Worm (Caenorhabditis elegans) whole organism, L4 larva: Measurements from ENCODE around the gene byn-1.

Experiments
- F10B5.3 ChIP-seq: sonication (generic microtip); optimal IDR thresholded peaks from 2 replicates; lab custom pipeline; 2016; ENCODE audit warnings: mild to moderate bottlenecking, missing genetic modification characterization, missing compliant biosample characterization
- F37D6.2 ChIP-seq: sonication (generic microtip); optimal IDR thresholded peaks from 2 replicates; lab custom pipeline; 2016; ENCODE audit warnings: mild to moderate bottlenecking, missing genetic modification characterization, missing compliant biosample characterization
- F49E8.2 ChIP-seq: sonication (generic microtip); optimal IDR thresholded peaks from 2 replicates; lab custom pipeline; 2016; ENCODE audit warnings: missing compliant biosample characterization, mild to moderate bottlenecking, missing genetic modification characterization, borderline replicate concordance
- T20F7.1 ChIP-seq: fragments of 200-800 bp; sonication (Bioruptor generic); optimal IDR thresholded peaks from 2 replicates; lab custom pipeline; 2018; ENCODE audit warnings: mild to moderate bottlenecking, missing genetic modification characterization, missing compliant biosample characterization
- ZK337.2 ChIP-seq: fragments of 200-800 bp; sonication (Bioruptor generic); IDR thresholded peaks from 2 replicates; pipeline ENCODE4 v1.3.6; 2022; ENCODE audit warnings: missing genetic modification reagents, missing genetic modification characterization, missing compliant biosample characterization
- aha-1 ChIP-seq: fragments of 150-350 bp; peaks from one replicate; lab custom pipeline; 2014; ENCODE audit warnings: missing biosample characterization, missing genetic modification characterization
- aly-2 ChIP-seq: sonication (generic microtip); optimal IDR thresholded peaks from 2 replicates; lab custom pipeline; 2018; ENCODE audit warnings: missing biosample characterization, missing genetic modification characterization
- attf-4 ChIP-seq: sonication (generic microtip); optimal IDR thresholded peaks from 3 replicates; lab custom pipeline; 2017; ENCODE audit warnings: missing biosample characterization, missing genetic modification characterization
- ceh-20 ChIP-seq: fragments of 200-800 bp; sonication (Bioruptor generic); IDR thresholded peaks from 2 replicates; pipeline ENCODE4 v1.3.6; 2022; ENCODE audit warnings: missing genetic modification reagents, missing genetic modification characterization, missing compliant biosample characterization
- ceh-44 ChIP-seq: fragments of 200-800 bp; sonication (Bioruptor generic); IDR thresholded peaks from 2 replicates; pipeline ENCODE4 v1.3.6; 2022; ENCODE audit warnings: missing genetic modification reagents, missing genetic modification characterization, missing compliant biosample characterization
- ceh-82 ChIP-seq: sonication (generic microtip); optimal IDR thresholded peaks from 2 replicates; lab custom pipeline; 2017; ENCODE audit warnings: missing biosample characterization, missing genetic modification characterization
- cey-2 ChIP-seq: sonication (generic microtip); optimal IDR thresholded peaks from 3 replicates; lab custom pipeline; 2017; ENCODE audit warnings: missing genetic modification characterization, mild to moderate bottlenecking, missing compliant biosample characterization, antibody characterized with exemption, borderline replicate concordance; ENCODE audit not compliant: insufficient read depth
- ctbp-1 ChIP-seq: fragments of 200-800 bp; sonication (Bioruptor generic); IDR thresholded peaks from 2 replicates; pipeline ENCODE4 v1.3.6; 2022; ENCODE audit warnings: missing genetic modification reagents, missing genetic modification characterization, missing compliant biosample characterization
- daf-16 ChIP-seq, 3 experiments: sonication (generic microtip); optimal IDR thresholded peaks; 2 replicates each; lab custom pipeline; 2016 to 2017; ENCODE audit warnings: missing genetic modification characterization in 3 of 3, missing genetic modification reagents in 3 of 3, mild to moderate bottlenecking in 2 of 3, missing compliant biosample characterization in 2 of 3, missing biosample characterization in 1 of 3, moderate library complexity in 1 of 3
- dmd-6 ChIP-seq: fragments of 200-800 bp; sonication (Bioruptor generic); IDR thresholded peaks from 2 replicates; pipeline ENCODE4 v1.3.6; 2022; ENCODE audit warnings: missing genetic modification reagents, missing genetic modification characterization, missing compliant biosample characterization
- dpl-1 ChIP-seq: fragments of 150-350 bp; optimal IDR thresholded peaks from 2 replicates; lab custom pipeline; 2014; ENCODE audit warnings: missing biosample characterization, missing genetic modification reagents, missing genetic modification characterization
- duxl-1 ChIP-seq: sonication (generic microtip); optimal IDR thresholded peaks from 2 replicates; lab custom pipeline; 2016; ENCODE audit warnings: mild to moderate bottlenecking, missing genetic modification characterization, moderate library complexity, missing compliant biosample characterization; ENCODE audit not compliant: poor library complexity
- dve-1 ChIP-seq: sonication (generic microtip); optimal IDR thresholded peaks from 2 replicates; lab custom pipeline; 2017; ENCODE audit warnings: antibody characterized with exemption, mild to moderate bottlenecking, missing genetic modification characterization, missing compliant biosample characterization; ENCODE audit not compliant: insufficient read depth
- fkh-10 ChIP-seq: fragments of 150-350 bp; optimal IDR thresholded peaks from 2 replicates; lab custom pipeline; 2014; ENCODE audit warnings: missing biosample characterization, missing genetic modification reagents, missing genetic modification characterization
- fos-1 ChIP-seq: fragments of 150-350 bp; optimal IDR thresholded peaks from 2 replicates; lab custom pipeline; 2014; ENCODE audit warnings: missing biosample characterization, missing genetic modification characterization
- gei-8 ChIP-seq: fragments of 200-800 bp; sonication (Bioruptor generic); optimal IDR thresholded peaks from 2 replicates; lab custom pipeline; 2018; ENCODE audit warnings: mild to moderate bottlenecking, missing genetic modification characterization, missing compliant biosample characterization
- hif-1 ChIP-seq, 2 experiments: sonication (generic microtip); optimal IDR thresholded peaks; 2 replicates each; lab custom pipeline; 2016 to 2017; ENCODE audit warnings: missing compliant biosample characterization in 2 of 2, missing genetic modification characterization in 2 of 2, missing genetic modification reagents in 2 of 2, missing genotype in 2 of 2, mild to moderate bottlenecking in 1 of 2
- hlh-11 ChIP-seq: fragments of 200-800 bp; sonication (Bioruptor generic); optimal IDR thresholded peaks from 2 replicates; lab custom pipeline; 2018; ENCODE audit warnings: mild to moderate bottlenecking, missing genetic modification characterization, missing compliant biosample characterization
- hlh-30 ChIP-seq: sonication (generic microtip); optimal IDR thresholded peaks from 2 replicates; lab custom pipeline; 2017; ENCODE audit warnings: antibody characterized with exemption, mild to moderate bottlenecking, missing genetic modification characterization, missing compliant biosample characterization; ENCODE audit not compliant: insufficient read depth
- hmg-1.1 ChIP-seq: fragments of 200-800 bp; sonication (Bioruptor generic); IDR thresholded peaks from 2 replicates; pipeline ENCODE4 v1.3.6; 2022; ENCODE audit warnings: missing genetic modification reagents, missing genetic modification characterization, missing compliant biosample characterization
- lin-1 ChIP-seq: fragments of 200-800 bp; sonication (Bioruptor generic); IDR thresholded peaks from 2 replicates; pipeline ENCODE4 v1.3.6; 2022; ENCODE audit warnings: missing genetic modification reagents, missing genetic modification characterization, missing compliant biosample characterization
- lin-15B ChIP-seq: fragments of 150-350 bp; sonication (generic microtip); optimal IDR thresholded peaks from 3 replicates; lab custom pipeline; 2014; ENCODE audit warnings: missing biosample characterization, missing genetic modification characterization
- lir-3 ChIP-seq: sonication (generic microtip); optimal IDR thresholded peaks from 2 replicates; lab custom pipeline; 2016; ENCODE audit warnings: mild to moderate bottlenecking, missing genetic modification characterization, missing compliant biosample characterization
- lsy-2 ChIP-seq, 2 experiments: fragments of 150-350 bp in 1 of 2; sonication (generic microtip) in 1 of 2; optimal IDR thresholded peaks; 2 replicates each; lab custom pipeline; 2014 to 2017; ENCODE audit warnings: missing biosample characterization in 2 of 2, missing genetic modification characterization in 2 of 2
- mdl-1 ChIP-seq, 2 experiments: fragments of 150-350 bp in 1 of 2; sonication (generic microtip) in 1 of 2; optimal IDR thresholded peaks; 2 replicates each; lab custom pipeline; 2014 to 2017; ENCODE audit warnings: missing biosample characterization in 2 of 2, missing genetic modification characterization in 2 of 2
- mdt-29 ChIP-seq: fragments of 200-800 bp; sonication (Bioruptor generic); IDR thresholded peaks from 2 replicates; pipeline ENCODE4 v1.3.6; 2022; ENCODE audit warnings: missing genetic modification reagents, missing genetic modification characterization, missing compliant biosample characterization
- mep-1 ChIP-seq: fragments of 150-350 bp; sonication (generic microtip); optimal IDR thresholded peaks from 3 replicates; lab custom pipeline; 2014; ENCODE audit warnings: missing biosample characterization, missing genetic modification characterization
- mes-2 ChIP-seq: sonication (generic microtip); optimal IDR thresholded peaks from 2 replicates; lab custom pipeline; 2016; ENCODE audit warnings: missing genotype, mild to moderate bottlenecking, missing genetic modification characterization, missing compliant biosample characterization; ENCODE audit not compliant: poor library complexity, severe bottlenecking
- mxl-2 ChIP-seq: fragments of 200-800 bp; sonication (Bioruptor generic); conservative IDR thresholded peaks from 2 replicates; pipeline ENCODE4 v1.3.6; 2022; ENCODE audit warnings: missing genetic modification reagents, missing genetic modification characterization, missing compliant biosample characterization
- nhr-102 ChIP-seq: sonication (generic microtip); optimal IDR thresholded peaks from 2 replicates; lab custom pipeline; 2016; ENCODE audit warnings: mild to moderate bottlenecking, missing genetic modification characterization, moderate library complexity, missing compliant biosample characterization
- nhr-11 ChIP-seq: fragments of 150-350 bp; optimal IDR thresholded peaks from 2 replicates; lab custom pipeline; 2014; ENCODE audit warnings: missing biosample characterization, missing genetic modification characterization
- nhr-111 ChIP-seq: fragments of 200-800 bp; sonication (Bioruptor generic); optimal IDR thresholded peaks from 2 replicates; lab custom pipeline; 2018; ENCODE audit warnings: mild to moderate bottlenecking, missing genetic modification characterization, missing compliant biosample characterization
- nhr-25 ChIP-seq: sonication (generic microtip); optimal IDR thresholded peaks from 2 replicates; lab custom pipeline; 2017; ENCODE audit warnings: missing genetic modification characterization, mild to moderate bottlenecking, missing compliant biosample characterization, antibody characterized with exemption, moderate library complexity, borderline replicate concordance; ENCODE audit not compliant: insufficient read depth
- nhr-6 ChIP-seq: fragments of 150-350 bp; optimal IDR thresholded peaks from 2 replicates; lab custom pipeline; 2014; ENCODE audit warnings: missing biosample characterization, missing genetic modification characterization
- pha-4 ChIP-seq, 2 experiments: fragments of 150-350 bp in 1 of 2; fragments of 200-800 bp in 1 of 2; sonication (Bioruptor generic) in 1 of 2; IDR thresholded peaks in 1 of 2; optimal IDR thresholded peaks in 1 of 2; 2 replicates each; pipeline versions ENCODE4 v1.3.6 to Lab custom; 2014 to 2022; ENCODE audit warnings: missing genetic modification characterization in 2 of 2, missing genetic modification reagents in 2 of 2, missing biosample characterization in 1 of 2, missing compliant biosample characterization in 1 of 2
- pqm-1 ChIP-seq: sonication (generic microtip); optimal IDR thresholded peaks from 2 replicates; lab custom pipeline; 2017; ENCODE audit warnings: missing biosample characterization, missing genetic modification characterization
- set-16 ChIP-seq: fragments of 200-800 bp; sonication (Bioruptor generic); IDR thresholded peaks from 2 replicates; pipeline ENCODE4 v1.3.6; 2022; ENCODE audit warnings: missing genetic modification reagents, missing genetic modification characterization, missing compliant biosample characterization
- vab-7 ChIP-seq: fragments of 200-800 bp; sonication (Bioruptor generic); IDR thresholded peaks from 2 replicates; pipeline ENCODE4 v1.3.6; 2022; ENCODE audit warnings: missing genetic modification reagents, missing genetic modification characterization, missing compliant biosample characterization
- zfp-2 ChIP-seq: sonication (generic microtip); optimal IDR thresholded peaks from 2 replicates; lab custom pipeline; 2016; ENCODE audit warnings: mild to moderate bottlenecking, missing genetic modification characterization, missing compliant biosample characterization
- zfp-3 ChIP-seq: fragments of 200-800 bp; sonication (Bioruptor generic); conservative IDR thresholded peaks from 2 replicates; pipeline ENCODE4 v1.3.6; 2022; ENCODE audit warnings: missing genetic modification reagents, missing genetic modification characterization, missing compliant biosample characterization
- zip-2 ChIP-seq: fragments of 150-350 bp; optimal IDR thresholded peaks from 2 replicates; lab custom pipeline; 2014; ENCODE audit warnings: missing biosample characterization, missing genetic modification characterization

The byn-1 gene

ce11 chrIII:6961167-6961566, 29.4 kb downstream of the byn-1 start (continued):
- no peak for TF ChIP-seq lir-3 (tag; lab: Kevin White, UChicago)
- TF ChIP-seq mes-2 (tag; lab: Kevin White, UChicago): peak; percentile 53
- no peak for TF ChIP-seq daf-16 (GFP tag; optimal IDR thresholded peaks at IDR 0.05; lab: Kevin White, UChicago)
- TF ChIP-seq daf-16 (tag; optimal IDR thresholded peaks at IDR 0.05; lab: Kevin White, UChicago): peak; percentile 36
- TF ChIP-seq mdt-29 (GFP tag; lab: Robert Waterston, UW): no peak
- no peak for TF ChIP-seq nhr-25 (tag; lab: Kevin White, UChicago)
- TF ChIP-seq F49E8.2 (tag; lab: Kevin White, UChicago): no peak
- no peak for TF ChIP-seq lin-1 (GFP tag; lab: Robert Waterston, UW)
- peak; percentile 76 for TF ChIP-seq T20F7.1 (GFP tag; lab: Kevin White, UChicago)
- TF ChIP-seq aly-2: no peak
- no peak for TF ChIP-seq vab-7 (GFP tag; lab: Robert Waterston, UW)
- TF ChIP-seq nhr-11 (tag; lab: Kevin White, UChicago): no peak
- no peak for TF ChIP-seq cey-2 (tag; lab: Kevin White, UChicago)
- TF ChIP-seq ceh-20: no peak
- TF ChIP-seq ceh-44 (GFP tag; lab: Robert Waterston, UW): no peak
- TF ChIP-seq nhr-6 (tag; lab: Kevin White, UChicago): no peak
- peak; percentile 60 for TF ChIP-seq dpl-1
- no peak for TF ChIP-seq nhr-102
- TF ChIP-seq mep-1 (tag; lab: Kevin White, UChicago): peak; percentile 43
- no peak for TF ChIP-seq pqm-1
- TF ChIP-seq attf-4: no peak
- TF ChIP-seq fos-1 (tag; lab: Kevin White, UChicago): no peak
- TF ChIP-seq aha-1: peak; percentile 60
- TF ChIP-seq lsy-2 (tag; optimal IDR thresholded peaks at IDR 0.05; lab: Kevin White, UChicago): peak; percentile 57 to 98
- TF ChIP-seq zfp-2 (tag; lab: Kevin White, UChicago): no peak
- TF ChIP-seq ceh-82: no peak
- TF ChIP-seq set-16 (GFP tag; lab: Robert Waterston, UW): no peak
- TF ChIP-seq zip-2: no peak
- TF ChIP-seq hif-1 (tag; optimal IDR thresholded peaks at IDR 0.05; lab: Kevin White, UChicago): peak in 1 of 2 experiments; percentile 16

DNA sequence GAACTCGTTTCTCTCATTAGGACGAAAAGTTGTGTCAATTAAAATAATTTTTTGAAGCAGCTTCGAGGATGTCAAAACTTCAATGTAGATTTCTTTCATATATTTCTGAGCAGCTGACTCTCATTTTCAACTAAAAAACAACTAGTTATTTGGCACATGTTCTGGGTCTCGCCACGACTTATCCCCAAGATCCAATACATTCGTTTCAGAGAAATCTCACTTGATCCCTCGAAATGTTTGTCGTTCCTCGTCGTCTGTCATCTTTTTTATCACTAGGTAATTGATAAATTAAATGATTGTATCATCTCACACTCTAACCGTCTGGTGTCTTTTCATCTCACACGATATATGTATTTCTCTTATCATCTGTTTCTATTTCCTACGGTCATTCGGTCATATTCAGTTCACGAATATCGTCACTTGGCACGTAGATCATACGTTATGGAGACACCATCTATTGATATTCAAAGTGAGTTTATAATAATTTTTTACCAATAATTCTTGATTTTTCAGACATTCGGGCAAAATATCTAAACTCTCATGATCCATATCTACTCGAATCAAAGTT, 30.2 kb downstream of the byn-1 start, which contains the start of the genes rpn-6.1 and F57B9.1:
Gene rpn-6.1, minus strand, starts transcription at position 65 of the 568 bp plus-strand sequence.
Gene F57B9.1, plus strand, starts transcription at position 154 of the 568 bp plus-strand sequence.
- no peak for TF ChIP-seq zfp-3 (GFP tag; lab: Robert Waterston, UW)
- TF ChIP-seq ctbp-1 (GFP tag; lab: Robert Waterston, UW): no peak
- peak in 1 of 2 experiments; percentile 72 for TF ChIP-seq daf-16 (GFP tag; optimal IDR thresholded peaks at IDR 0.05; lab: Kevin White, UChicago)
- TF ChIP-seq daf-16 (tag; optimal IDR thresholded peaks at IDR 0.05; lab: Kevin White, UChicago): peak; percentile 55
- TF ChIP-seq mdt-29 (GFP tag; lab: Robert Waterston, UW): no peak
- no peak for TF ChIP-seq ZK337.2 (GFP tag; lab: Robert Waterston, UW)
- no peak for TF ChIP-seq F37D6.2
- no peak for TF ChIP-seq dpl-1
- no peak for TF ChIP-seq mdl-1 (tag; optimal IDR thresholded peaks at IDR 0.05; lab: Kevin White, UChicago)
- peak; percentile 87 for TF ChIP-seq hlh-30 (tag; lab: Kevin White, UChicago)
- TF ChIP-seq dmd-6 (GFP tag; lab: Robert Waterston, UW): peak; percentile 38
- TF ChIP-seq ceh-44 (GFP tag; lab: Robert Waterston, UW): no peak
- TF ChIP-seq nhr-111 (GFP tag; lab: Kevin White, UChicago): no peak
- no peak for TF ChIP-seq duxl-1
- TF ChIP-seq hlh-11 (tag; lab: Kevin White, UChicago): peak; percentile 78
- TF ChIP-seq pha-4 (GFP tag; IDR thresholded peaks at IDR 0.05; lab: Robert Waterston, UW): no peak
- no peak for TF ChIP-seq pha-4 (tag; optimal IDR thresholded peaks at IDR 0.05; lab: Kevin White, UChicago)
- TF ChIP-seq mxl-2 (GFP tag; lab: Robert Waterston, UW): no peak
- peak; percentile 12 for TF ChIP-seq aha-1
- peak; percentile 23 for TF ChIP-seq mes-2 (tag; lab: Kevin White, UChicago)
- no peak for TF ChIP-seq fkh-10 (GFP tag; lab: Kevin White, UChicago)
- no peak for TF ChIP-seq F10B5.3 (tag; lab: Kevin White, UChicago)
- TF ChIP-seq lin-15B (tag; lab: Kevin White, UChicago): no peak
- peak; percentile 44 for TF ChIP-seq pqm-1
- peak; percentile 10 for TF ChIP-seq mep-1 (tag; lab: Kevin White, UChicago)
- TF ChIP-seq dve-1 (tag; lab: Kevin White, UChicago): peak; percentile 55
- TF ChIP-seq gei-8: no peak
- TF ChIP-seq hmg-1.1 (GFP tag; lab: Robert Waterston, UW): no peak
- peak in 1 of 2 experiments; percentile 78 for TF ChIP-seq lsy-2 (tag; optimal IDR thresholded peaks at IDR 0.05; lab: Kevin White, UChicago)
- TF ChIP-seq zip-2: no peak
